Worm (Caenorhabditis elegans) whole organism, L1 larva: ENCODE measurements around the gene mxl-3.

Source experiments
- aly-2 ChIP-seq: fragments of 150-350 bp; optimal IDR thresholded peaks from 2 replicates; lab custom pipeline; 2014; ENCODE audit warnings: missing biosample characterization, missing genetic modification characterization
- ama-1 ChIP-seq: fragments of 150-350 bp; optimal IDR thresholded peaks from 2 replicates; lab custom pipeline; 2014
- ceh-88 ChIP-seq: fragments of 200-800 bp; sonication (Bioruptor generic); IDR thresholded peaks from 2 replicates; pipeline ENCODE4 v1.3.6; 2022; ENCODE audit warnings: missing genetic modification characterization, missing compliant biosample characterization
- ces-1 ChIP-seq: fragments of 150-350 bp; optimal IDR thresholded peaks from 2 replicates; lab custom pipeline; 2014; ENCODE audit warnings: missing biosample characterization, missing genetic modification reagents, missing genetic modification characterization
- dsc-1 ChIP-seq: sonication (generic microtip); optimal IDR thresholded peaks from 2 replicates; lab custom pipeline; 2016; ENCODE audit warnings: mild to moderate bottlenecking, missing genetic modification characterization, missing compliant biosample characterization
- egl-13 ChIP-seq: sonication (generic microtip); optimal IDR thresholded peaks from 2 replicates; lab custom pipeline; 2016; ENCODE audit warnings: missing genotype, missing genetic modification reagents, missing genetic modification characterization, missing compliant biosample characterization
- elt-3 ChIP-seq, 6 experiments: fragments of 150-350 bp in 1 of 6; sonication (generic microtip); optimal IDR thresholded peaks; 2 replicates each; lab custom pipeline; 2017 to 2018; ENCODE audit warnings: missing biosample characterization in 6 of 6, missing genetic modification characterization in 6 of 6, inconsistent platforms in 1 of 6
- fos-1 ChIP-seq: fragments of 150-350 bp; optimal IDR thresholded peaks from 2 replicates; lab custom pipeline; 2014; ENCODE audit warnings: missing biosample characterization, missing genetic modification characterization
- nhr-12 ChIP-seq: sonication (generic microtip); optimal IDR thresholded peaks from 2 replicates; lab custom pipeline; 2017; ENCODE audit warnings: missing biosample characterization, missing genetic modification characterization
- nhr-28 ChIP-seq: fragments of 150-350 bp; optimal IDR thresholded peaks from 2 replicates; lab custom pipeline; 2014; ENCODE audit warnings: missing biosample characterization, missing genetic modification characterization
- nhr-90 ChIP-seq: sonication (generic microtip); optimal IDR thresholded peaks from 2 replicates; lab custom pipeline; 2016; ENCODE audit warnings: mild to moderate bottlenecking, missing genetic modification characterization, missing compliant biosample characterization; ENCODE audit not compliant: poor library complexity
- sptf-1 ChIP-seq: fragments of 150-350 bp; optimal IDR thresholded peaks from 2 replicates; lab custom pipeline; 2014; ENCODE audit warnings: missing biosample characterization, missing genetic modification characterization

- TF ChIP-seq nhr-28 (tag; lab: Kevin White, UChicago): no peak
- no peak for TF ChIP-seq ceh-88
- no peak for TF ChIP-seq aly-2 (tag; lab: Kevin White, UChicago)
- no peak for TF ChIP-seq dsc-1 (tag; lab: Kevin White, UChicago)
- TF ChIP-seq elt-3 (tag; optimal IDR thresholded peaks at IDR 0.05; lab: Kevin White, UChicago): no peak
- no peak for TF ChIP-seq nhr-12 (tag; lab: Kevin White, UChicago)
- TF ChIP-seq egl-13: no peak
- TF ChIP-seq sptf-1: no peak
- no peak for TF ChIP-seq nhr-90 (tag; lab: Kevin White, UChicago)
- no peak for TF ChIP-seq ces-1 (GFP tag; lab: Kevin White, UChicago)
- no peak for TF ChIP-seq ama-1 (lab: Kevin White, UChicago)
- TF ChIP-seq fos-1 (tag; lab: Kevin White, UChicago): no peak
Measured at ce11 chrX:13350123-13350798, 343 bp downstream of the mxl-3 start.
